Fruit fly (Drosophila melanogaster): Measurements from ENCODE around the gene CG33099.

Gene CG33099

dm6 chr3R:22487037-22487492 is 43.3 kb downstream of the CG33099 start, which contains the start of gene Pfdn5:
Gene Pfdn5 (plus strand): TSS chr3R:22487039.
- no peak for TF ChIP-seq dl (GFP tag; optimal IDR thresholded peaks at IDR 0.05; ENCODE audit: insufficient read depth in 1 of 2, partially characterized antibody in 2 of 2)
- TF ChIP-seq Dif (GFP tag; optimal IDR thresholded peaks at IDR 0.05; ENCODE audit: partially characterized antibody): peak; percentile 7
- no peak for TF ChIP-seq brk (GFP tag; optimal IDR thresholded peaks at IDR 0.05)
- no peak for TF ChIP-seq Rel (GFP tag; optimal IDR thresholded peaks at IDR 0.05)
- peak; percentile 59 for TF ChIP-seq Rel (tag; optimal IDR thresholded peaks at IDR 0.05)
- peak; percentile 73 for TF ChIP-seq Jra (GFP tag; optimal IDR thresholded peaks at IDR 0.05)

- no peak for TF ChIP-seq dsf (GFP tag; optimal IDR thresholded peaks at IDR 0.05; ENCODE audit: borderline replicate concordance)
- no peak for TF ChIP-seq Rel (GFP tag; optimal IDR thresholded peaks at IDR 0.05)
- TF ChIP-seq Rel (tag; optimal IDR thresholded peaks at IDR 0.05): no peak
- TF ChIP-seq br (GFP tag; optimal IDR thresholded peaks at IDR 0.05): no peak
- no peak for TF ChIP-seq Vsx2 (GFP tag; optimal IDR thresholded peaks at IDR 0.05; ENCODE audit: partially characterized antibody)
- TF ChIP-seq foxo (GFP tag; optimal IDR thresholded peaks at IDR 0.05): no peak
- TF ChIP-seq lola (GFP tag; optimal IDR thresholded peaks at IDR 0.05): no peak
- no peak for TF ChIP-seq psq (GFP tag; optimal IDR thresholded peaks at IDR 0.05)
- TF ChIP-seq dl (GFP tag; optimal IDR thresholded peaks at IDR 0.05; ENCODE audit: insufficient read depth in 1 of 2, partially characterized antibody in 2 of 2): no peak
- no peak for TF ChIP-seq woc (GFP tag; optimal IDR thresholded peaks at IDR 0.05)
- no peak for TF ChIP-seq Dif (GFP tag; optimal IDR thresholded peaks at IDR 0.05; ENCODE audit: partially characterized antibody)
- TF ChIP-seq rgr (GFP tag; optimal IDR thresholded peaks at IDR 0.05): no peak
- no peak for TF ChIP-seq jim (GFP tag; optimal IDR thresholded peaks at IDR 0.05)
- TF ChIP-seq dmrt93B (GFP tag; optimal IDR thresholded peaks at IDR 0.05): no peak
- TF ChIP-seq brk (GFP tag; optimal IDR thresholded peaks at IDR 0.05): no peak
- no peak for TF ChIP-seq CG32264 (GFP tag; optimal IDR thresholded peaks at IDR 0.05)
Observed at dm6 chr3R:22483537-22483936, 46.8 kb downstream of the CG33099 start.

Measured in whole organism, wandering third instar larva.